Fruit fly (Drosophila melanogaster) whole organism, pupa: ENCODE data around the gene CG5639.

Experiments
- CG10348 ChIP-seq: fragments of 200-800 bp; sonication (Bioruptor generic); IDR thresholded peaks from 2 replicates; pipeline ENCODE4 v1.3.6; 2022; ENCODE audit warnings: missing biosample characterization, missing genetic modification characterization
- CG12605 ChIP-seq: fragments of 200-800 bp; sonication (Bioruptor generic); IDR thresholded peaks from 2 replicates; pipeline ENCODE4 v1.3.6; 2022; ENCODE audit warnings: missing biosample characterization, missing genetic modification characterization
- CG13204 ChIP-seq: fragments of 200-800 bp; sonication (Bioruptor generic); optimal IDR thresholded peaks from 2 replicates; lab custom pipeline; 2018; ENCODE audit warnings: missing biosample characterization, mild to moderate bottlenecking, missing genetic modification characterization, moderate library complexity
- CG17806 ChIP-seq: fragments of 200-800 bp; sonication (Bioruptor generic); optimal IDR thresholded peaks from 2 replicates; lab custom pipeline; 2018; ENCODE audit warnings: missing biosample characterization, mild to moderate bottlenecking, missing genetic modification characterization, moderate library complexity
- CG4496 ChIP-seq: fragments of 200-800 bp; sonication (Bioruptor generic); IDR thresholded peaks from 3 replicates; pipeline ENCODE4 v1.3.6; 2022; ENCODE audit warnings: missing biosample characterization, missing genetic modification characterization
- CG8159 ChIP-seq: fragments of 200-800 bp; sonication (Bioruptor generic); optimal IDR thresholded peaks from 3 replicates; lab custom pipeline; 2018; ENCODE audit warnings: missing biosample characterization, mild to moderate bottlenecking, missing genetic modification characterization, moderate library complexity
- CG9948 ChIP-seq: fragments of 200-800 bp; sonication (Bioruptor generic); optimal IDR thresholded peaks from 2 replicates; lab custom pipeline; 2018; ENCODE audit warnings: missing biosample characterization, mild to moderate bottlenecking, missing genetic modification characterization, moderate library complexity
- EcR ChIP-seq: fragments of 200-800 bp; sonication (Bioruptor generic); optimal IDR thresholded peaks from 3 replicates; lab custom pipeline; 2019; ENCODE audit warnings: missing biosample characterization, missing genetic modification characterization, mild to moderate bottlenecking, moderate library complexity, missing genetic modification reagents
- Pif1A ChIP-seq: fragments of 200-800 bp; sonication (Bioruptor generic); optimal IDR thresholded peaks from 3 replicates; lab custom pipeline; 2016; ENCODE audit warnings: missing biosample characterization, missing genetic modification characterization
- Pif1B ChIP-seq: fragments of 200-800 bp; sonication (Bioruptor generic); optimal IDR thresholded peaks from 3 replicates; lab custom pipeline; 2016; ENCODE audit warnings: missing biosample characterization, missing genetic modification characterization
- Snoo ChIP-seq: fragments of 200-800 bp; sonication (Bioruptor generic); optimal IDR thresholded peaks from 3 replicates; lab custom pipeline; 2017; ENCODE audit warnings: missing biosample characterization, mild to moderate bottlenecking, missing genetic modification characterization, inconsistent platforms
- fd96Ca ChIP-seq: fragments of 200-800 bp; sonication (Bioruptor generic); IDR thresholded peaks from 3 replicates; pipeline ENCODE4 v1.3.6; 2022; ENCODE audit warnings: missing biosample characterization, missing genetic modification characterization
- gl ChIP-seq: fragments of 200-800 bp; sonication (Bioruptor generic); optimal IDR thresholded peaks from 2 replicates; lab custom pipeline; 2018; ENCODE audit warnings: missing biosample characterization, mild to moderate bottlenecking, missing genetic modification characterization

dm6 chr3R:27582634-27583181 is 13.2 kb downstream of the CG5639 start, which contains the start of gene pins:
- no peak for TF ChIP-seq CG10348 (GFP tag; lab: Robert Waterston, UW)
- TF ChIP-seq Pif1B = no peak
- no peak for TF ChIP-seq fd96Ca (GFP tag; lab: Robert Waterston, UW)
- TF ChIP-seq EcR = no peak
- no peak for TF ChIP-seq Snoo (tag; lab: Kevin White, UChicago)
- TF ChIP-seq CG12605 (GFP tag; lab: Robert Waterston, UW) = no peak
- no peak for TF ChIP-seq gl
- TF ChIP-seq CG4496 = no peak
- no peak for TF ChIP-seq CG17806
- TF ChIP-seq CG13204 (GFP tag; lab: Kevin White, UChicago) = no peak
- TF ChIP-seq CG9948 (tag; lab: Kevin White, UChicago) = no peak
- no peak for TF ChIP-seq Pif1A
- TF ChIP-seq CG8159 (tag; lab: Kevin White, UChicago) = no peak
